Fruit fly (Drosophila melanogaster) Kc167 (cell line): ENCODE measurements around the gene SNF4Agamma.

Experiments used
- Myc ChIP-seq: fragments of >200 bp; optimal IDR thresholded peaks from 2 replicates; lab custom pipeline; 2017; ENCODE audit warnings: missing external identifiers
- Sin3A ChIP-seq: fragments of >200 bp; optimal IDR thresholded peaks from 2 replicates; lab custom pipeline; 2018; ENCODE audit warnings: missing external identifiers
- h ChIP-seq: fragments of >200 bp; optimal IDR thresholded peaks from 3 replicates; lab custom pipeline; 2018; ENCODE audit warnings: missing external identifiers
- insv ChIP-seq: fragments of >200 bp; optimal IDR thresholded peaks from 3 replicates; lab custom pipeline; 2018; ENCODE audit warnings: missing external identifiers
- psq ChIP-seq: fragments of >200 bp; optimal IDR thresholded peaks from 2 replicates; lab custom pipeline; 2017; ENCODE audit warnings: missing external identifiers
- ttk ChIP-seq: sonication (Bioruptor generic); optimal IDR thresholded peaks from 2 replicates; lab custom pipeline; 2017; ENCODE audit warnings: missing external identifiers

SNF4Agamma gene

dm6 chr3R:21186606-21187393 lies 46.3 kb downstream of the SNF4Agamma start:
- no peak for TF ChIP-seq Sin3A (lab: Kevin White, UChicago)

- TF ChIP-seq psq (lab: Kevin White, UChicago) (no peak), insv (lab: Kevin White, UChicago) (no peak), Myc (lab: Kevin White, UChicago) (no peak), Sin3A (lab: Kevin White, UChicago) (no peak), ttk (lab: Kevin White, UChicago) (no peak), h (no peak)
Observed at dm6 chr3R:21187394-21188392, 47.2 kb downstream of the SNF4Agamma start.

dm6 chr3R:21188540-21189276 lies 48.2 kb downstream of the SNF4Agamma start:
- TF ChIP-seq Sin3A (lab: Kevin White, UChicago) = no peak

- TF ChIP-seq h = no peak
- no peak for TF ChIP-seq insv (lab: Kevin White, UChicago)
- TF ChIP-seq psq (lab: Kevin White, UChicago) = no peak
- TF ChIP-seq ttk (lab: Kevin White, UChicago) = no peak
- TF ChIP-seq Myc (lab: Kevin White, UChicago) = no peak
Observed at dm6 chr3R:21189520-21190180, 49.1 kb downstream of the SNF4Agamma start.

- TF ChIP-seq insv (lab: Kevin White, UChicago) (no peak), ttk (lab: Kevin White, UChicago) (no peak), Myc (lab: Kevin White, UChicago) (no peak), psq (lab: Kevin White, UChicago) (no peak), Sin3A (lab: Kevin White, UChicago) (no peak), h (no peak)
Observed at dm6 chr3R:21190797-21191401, 50.4 kb downstream of the SNF4Agamma start.

- TF ChIP-seq psq (lab: Kevin White, UChicago) (no peak), Myc (lab: Kevin White, UChicago) (no peak), Sin3A (lab: Kevin White, UChicago) (no peak), insv (lab: Kevin White, UChicago) (no peak), h (no peak), ttk (lab: Kevin White, UChicago) (no peak)
Observed at dm6 chr3R:21192267-21192666, 51.7 kb downstream of the SNF4Agamma start.

dm6 chr3R:21193742-21194141 lies 53.2 kb downstream of the SNF4Agamma start:
- no peak for TF ChIP-seq psq (lab: Kevin White, UChicago)
- no peak for TF ChIP-seq Myc (lab: Kevin White, UChicago)
- no peak for TF ChIP-seq h
- no peak for TF ChIP-seq ttk (lab: Kevin White, UChicago)
- no peak for TF ChIP-seq Sin3A (lab: Kevin White, UChicago)
- TF ChIP-seq insv (lab: Kevin White, UChicago) = no peak

dm6 chr3R:21195210-21195967 lies 54.9 kb downstream of the SNF4Agamma start:
- TF ChIP-seq Myc (lab: Kevin White, UChicago) = no peak
- no peak for TF ChIP-seq h
- TF ChIP-seq insv (lab: Kevin White, UChicago) = no peak
- TF ChIP-seq psq (lab: Kevin White, UChicago) = no peak

dm6 chr3R:21197566-21197965 lies 57.0 kb downstream of the SNF4Agamma start:
- TF ChIP-seq Sin3A (lab: Kevin White, UChicago) = no peak
- TF ChIP-seq Myc (lab: Kevin White, UChicago) = no peak
- no peak for TF ChIP-seq insv (lab: Kevin White, UChicago)
- TF ChIP-seq psq (lab: Kevin White, UChicago) = no peak
- no peak for TF ChIP-seq ttk (lab: Kevin White, UChicago)
- no peak for TF ChIP-seq h

- no peak for TF ChIP-seq Myc (lab: Kevin White, UChicago)
- no peak for TF ChIP-seq h
- TF ChIP-seq insv (lab: Kevin White, UChicago) = no peak
- no peak for TF ChIP-seq Sin3A (lab: Kevin White, UChicago)
- TF ChIP-seq psq (lab: Kevin White, UChicago) = no peak
- TF ChIP-seq ttk (lab: Kevin White, UChicago) = no peak
Observed at dm6 chr3R:21198073-21198472, 57.5 kb downstream of the SNF4Agamma start.
